Worm (Caenorhabditis elegans) whole organism, late embryonic: ENCODE results near the gene fbxa-114.

Experiments
- dmd-4 ChIP-seq: sonication (generic microtip); optimal IDR thresholded peaks from 2 replicates; lab custom pipeline; 2016; ENCODE audit warnings: borderline replicate concordance, missing genetic modification characterization, missing compliant biosample characterization
- pha-4 ChIP-seq: fragments of 150-350 bp; optimal IDR thresholded peaks from 2 replicates; lab custom pipeline; 2018; ENCODE audit warnings: missing biosample characterization, missing genetic modification reagents, missing genetic modification characterization

ce11 chrV:20162290-20163104, 38.9 kb upstream of the fbxa-114 start:
- TF ChIP-seq dmd-4 (tag; lab: Kevin White, UChicago) (no peak), pha-4 (tag; lab: Kevin White, UChicago) (no peak)
